Worm (Caenorhabditis elegans): ENCODE measurements around the gene sir-2.2.

Gene sir-2.2

DNA sequence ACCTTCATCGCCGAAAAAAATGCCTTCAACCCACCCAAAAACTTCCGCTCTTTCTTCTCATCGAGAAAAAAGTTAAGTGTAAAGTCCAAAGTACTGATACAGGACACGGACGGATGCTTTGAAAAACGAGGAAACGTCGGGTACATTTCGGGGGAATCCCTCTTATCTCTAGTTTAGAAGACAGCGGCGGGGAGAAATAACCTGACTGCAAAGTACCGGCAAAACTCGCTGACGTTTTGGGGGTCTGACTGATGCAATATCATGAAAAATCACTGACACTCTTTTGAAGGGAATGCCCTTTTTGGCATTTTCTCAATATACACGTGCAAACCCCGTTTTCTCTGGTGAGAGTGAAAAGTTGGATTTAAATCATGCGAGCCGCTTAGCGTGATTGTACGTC lies 28.6 kb downstream of the sir-2.2 start:
- TF ChIP-seq madf-10 (tag; optimal IDR thresholded peaks at IDR 0.05) (no peak), ztf-18 (tag; optimal IDR thresholded peaks at IDR 0.05) (no peak), nfya-2 (GFP tag; IDR thresholded peaks at IDR 0.05) (no peak), aptf-2 (GFP tag; conservative IDR thresholded peaks at IDR 0.05) (no peak), F55B11.4 (tag; optimal IDR thresholded peaks at IDR 0.05; ENCODE audit: borderline replicate concordance, insufficient read depth) (no peak), lsl-1 (GFP tag; optimal IDR thresholded peaks at IDR 0.05) (no peak), bed-1 (GFP tag; IDR thresholded peaks at IDR 0.05) (no peak), ztf-25 (GFP tag; IDR thresholded peaks at IDR 0.05) (no peak), hmg-1.2 (GFP tag; IDR thresholded peaks at IDR 0.05) (no peak), ekl-4 (GFP tag; IDR thresholded peaks at IDR 0.05) (no peak), T26A5.8 (tag; optimal IDR thresholded peaks at IDR 0.05) (no peak), ztf-3 (GFP tag; optimal IDR thresholded peaks at IDR 0.05) (no peak), somi-1 (GFP tag; optimal IDR thresholded peaks at IDR 0.05) (peak; percentile 90), hrde-1 (tag; optimal IDR thresholded peaks at IDR 0.05; ENCODE audit: borderline replicate concordance) (no peak), mcd-1 (GFP tag; IDR thresholded peaks at IDR 0.05) (no peak), mxl-1 (tag; optimal IDR thresholded peaks at IDR 0.05) (no peak), Y95B8A.8 (GFP tag; IDR thresholded peaks at IDR 0.05) (no peak), ceh-40 (GFP tag; IDR thresholded peaks at IDR 0.05) (no peak; the same call in 1 of the 2 replicates), let-607 (tag; optimal IDR thresholded peaks at IDR 0.05) (peak in 1 of 2 experiments; percentile 46), lin-40 (tag; optimal IDR thresholded peaks at IDR 0.05) (peak; percentile 83), Y67H2A.10 (GFP tag; conservative IDR thresholded peaks at IDR 0.05) (no peak), madf-8 (GFP tag; conservative IDR thresholded peaks at IDR 0.05) (no peak), unc-62 (GFP tag; optimal IDR thresholded peaks at IDR 0.05) (no peak), Y79H2A.3 (GFP tag; conservative IDR thresholded peaks at IDR 0.05) (no peak), dox-1 (GFP tag; IDR thresholded peaks at IDR 0.05) (peak; percentile 47), lin-35 (GFP tag; optimal IDR thresholded peaks at IDR 0.05) (no peak), hlh-12 (tag; optimal IDR thresholded peaks at IDR 0.05) (no peak), egrh-3 (GFP tag; IDR thresholded peaks at IDR 0.05) (no peak), rpc-1 (optimal IDR thresholded peaks at IDR 0.05) (no peak), rpc-1 (tag; optimal IDR thresholded peaks at IDR 0.05) (no peak), B0261.1 (tag; optimal IDR thresholded peaks at IDR 0.05) (no peak), dpff-1 (tag; optimal IDR thresholded peaks at IDR 0.05) (no peak), lir-1 (GFP tag; conservative IDR thresholded peaks at IDR 0.05) (no peak), Y53F4B.3 (GFP tag; IDR thresholded peaks at IDR 0.05) (no peak), hmg-20 (GFP tag; IDR thresholded peaks at IDR 0.05) (no peak), him-1 (tag; optimal IDR thresholded peaks at IDR 0.05) (no peak), F52B5.7 (tag; optimal IDR thresholded peaks at IDR 0.05) (no peak), tlf-1 (GFP tag; optimal IDR thresholded peaks at IDR 0.05) (no peak), nfya-1 (tag; optimal IDR thresholded peaks at IDR 0.05; ENCODE audit: borderline replicate concordance, insufficient read depth) (no peak), ceh-27 (GFP tag; optimal IDR thresholded peaks at IDR 0.05) (no peak), F10E7.11 (tag; optimal IDR thresholded peaks at IDR 0.05) (no peak), C06A6.2 (GFP tag; conservative IDR thresholded peaks at IDR 0.05) (peak; percentile 53; the same call in 1 of the 2 replicates), cebp-2 (GFP tag; IDR thresholded peaks at IDR 0.05) (no peak), nhr-179 (tag; optimal IDR thresholded peaks at IDR 0.05) (no peak), cebp-1 (GFP tag; IDR thresholded peaks at IDR 0.05) (no peak), cebp-1 (tag; optimal IDR thresholded peaks at IDR 0.05) (peak; percentile 61), Y53G8AR.9 (GFP tag; conservative IDR thresholded peaks at IDR 0.05) (no peak), egl-18 (GFP tag; IDR thresholded peaks at IDR 0.05) (no peak), hlh-26 (GFP tag; conservative IDR thresholded peaks at IDR 0.05) (no peak), ztf-22 (GFP tag; optimal IDR thresholded peaks at IDR 0.05) (peak; percentile 53)

Data from whole organism, young adult.